Worm (Caenorhabditis elegans) whole organism, mixed stage, embryonic: Measurements from ENCODE around the gene sra-3.

Experiments used
- bed-3 ChIP-seq: fragments of 200-800 bp; sonication (Bioruptor generic); optimal IDR thresholded peaks from 3 replicates; lab custom pipeline; 2018; ENCODE audit warnings: mild to moderate bottlenecking, missing genetic modification characterization, moderate library complexity, missing compliant biosample characterization
- ceh-39 ChIP-seq: fragments of 150-350 bp; optimal IDR thresholded peaks from 2 replicates; lab custom pipeline; 2014; ENCODE audit warnings: missing biosample characterization, missing genetic modification characterization
- mab-5 ChIP-seq: fragments of 150-350 bp; optimal IDR thresholded peaks from 2 replicates; lab custom pipeline; 2014; ENCODE audit warnings: missing biosample characterization, missing genetic modification characterization
- nhr-2 ChIP-seq: fragments of 150-350 bp; optimal IDR thresholded peaks from 2 replicates; lab custom pipeline; 2014; ENCODE audit warnings: missing biosample characterization, missing genetic modification characterization
- nhr-237 ChIP-seq: fragments of 150-350 bp; optimal IDR thresholded peaks from 2 replicates; lab custom pipeline; 2014; ENCODE audit warnings: missing biosample characterization, missing genetic modification characterization

DNA sequence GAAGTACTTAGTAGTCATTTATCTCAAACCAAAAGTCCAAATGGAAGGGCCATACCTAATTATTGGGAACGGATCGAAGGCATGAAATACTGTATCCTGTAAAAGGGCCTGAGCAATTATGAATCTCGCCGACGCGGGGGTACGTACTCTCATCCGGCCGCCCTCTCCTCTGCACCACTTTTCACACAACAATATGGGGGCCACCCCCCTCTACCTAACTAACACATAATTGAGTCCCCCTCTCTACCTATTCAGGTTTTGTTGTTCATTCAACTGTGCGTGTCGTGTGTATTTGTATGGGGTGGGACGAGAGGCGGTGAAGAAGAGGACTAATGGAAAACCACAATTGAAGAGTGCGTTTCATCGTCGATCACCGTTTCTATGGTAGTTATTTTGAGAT is 33.8 kb upstream of the sra-3 start:
- no peak for TF ChIP-seq mab-5
- TF ChIP-seq bed-3: no peak
- TF ChIP-seq ceh-39 (tag; lab: Kevin White, UChicago): no peak
- TF ChIP-seq nhr-237: no peak
- TF ChIP-seq nhr-2: no peak
